Fruit fly (Drosophila melanogaster): Measurements from ENCODE around the gene pall.

DNA sequence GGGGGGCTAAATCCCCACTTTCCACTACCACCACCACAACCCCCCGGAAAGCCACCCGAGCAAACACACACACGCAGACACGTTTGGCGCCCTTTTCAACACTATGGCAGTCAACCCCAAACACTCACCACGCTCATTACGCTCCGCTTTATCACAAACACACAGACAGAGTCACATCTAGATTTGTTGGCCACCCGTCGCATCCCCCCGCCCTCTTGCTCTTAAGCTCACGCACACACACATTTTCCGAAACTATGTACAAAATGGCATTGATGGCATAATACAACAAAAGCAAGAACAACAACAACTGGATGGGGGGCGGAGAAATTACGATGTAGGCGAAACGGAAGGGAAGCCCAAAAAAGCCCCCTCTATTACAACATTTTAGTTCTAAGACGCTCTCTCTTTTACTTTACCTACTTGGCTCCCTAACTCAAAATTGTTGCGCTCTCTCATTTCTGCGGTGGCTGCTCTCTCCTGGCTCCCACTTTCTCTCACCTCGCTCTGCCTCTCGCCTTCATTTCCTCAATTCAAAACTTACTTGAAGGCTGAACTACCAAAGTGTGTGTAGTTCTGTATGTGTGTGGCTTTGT is 21.8 kb downstream of the pall start:
- TF ChIP-seq Myc (optimal IDR thresholded peaks at IDR 0.05) (no peak), psq (optimal IDR thresholded peaks at IDR 0.05) (no peak), insv (optimal IDR thresholded peaks at IDR 0.05) (no peak)
